Worm (Caenorhabditis elegans) whole organism, late embryonic: ENCODE measurements around the gene F19B2.5.

Experiments used
- K09A11.1 ChIP-seq: sonication (generic microtip); optimal IDR thresholded peaks from 2 replicates; lab custom pipeline; 2017; ENCODE audit warnings: antibody characterized with exemption, mild to moderate bottlenecking, missing genetic modification characterization, missing compliant biosample characterization; ENCODE audit not compliant: insufficient read depth
- ama-1 ChIP-seq: fragments of 150-350 bp; optimal IDR thresholded peaks from 2 replicates; lab custom pipeline; 2014
- ceh-14 ChIP-seq: sonication (generic microtip); optimal IDR thresholded peaks from 2 replicates; lab custom pipeline; 2016; ENCODE audit warnings: missing genotype, missing genetic modification characterization, missing compliant biosample characterization
- ceh-19 ChIP-seq: fragments of 200-800 bp; sonication (Bioruptor generic); optimal IDR thresholded peaks from 2 replicates; lab custom pipeline; 2018; ENCODE audit warnings: mild to moderate bottlenecking, missing genetic modification characterization, missing compliant biosample characterization
- ceh-2 ChIP-seq: sonication (generic microtip); optimal IDR thresholded peaks from 2 replicates; lab custom pipeline; 2016; ENCODE audit warnings: missing genotype, missing genetic modification characterization, missing compliant biosample characterization
- dmd-4 ChIP-seq: sonication (generic microtip); optimal IDR thresholded peaks from 2 replicates; lab custom pipeline; 2016; ENCODE audit warnings: borderline replicate concordance, missing genetic modification characterization, missing compliant biosample characterization
- dve-1 ChIP-seq: sonication (generic microtip); optimal IDR thresholded peaks from 2 replicates; lab custom pipeline; 2017; ENCODE audit warnings: antibody characterized with exemption, mild to moderate bottlenecking, missing genetic modification characterization, missing compliant biosample characterization
- fkh-10 ChIP-seq: fragments of 150-350 bp; optimal IDR thresholded peaks from 2 replicates; lab custom pipeline; 2014; ENCODE audit warnings: missing biosample characterization, missing genetic modification reagents, missing genetic modification characterization
- nhr-11 ChIP-seq: fragments of 150-350 bp; optimal IDR thresholded peaks from 2 replicates; lab custom pipeline; 2014; ENCODE audit warnings: missing biosample characterization, missing genetic modification characterization
- pha-4 ChIP-seq: fragments of 150-350 bp; optimal IDR thresholded peaks from 2 replicates; lab custom pipeline; 2018; ENCODE audit warnings: missing biosample characterization, missing genetic modification reagents, missing genetic modification characterization
- tbx-2 ChIP-seq: sonication (generic microtip); optimal IDR thresholded peaks from 2 replicates; lab custom pipeline; 2016; ENCODE audit warnings: missing genetic modification characterization, missing compliant biosample characterization
- unc-55 ChIP-seq: sonication (generic microtip); optimal IDR thresholded peaks from 2 replicates; lab custom pipeline; 2017; ENCODE audit warnings: missing biosample characterization, missing genetic modification reagents, missing genetic modification characterization

DNA sequence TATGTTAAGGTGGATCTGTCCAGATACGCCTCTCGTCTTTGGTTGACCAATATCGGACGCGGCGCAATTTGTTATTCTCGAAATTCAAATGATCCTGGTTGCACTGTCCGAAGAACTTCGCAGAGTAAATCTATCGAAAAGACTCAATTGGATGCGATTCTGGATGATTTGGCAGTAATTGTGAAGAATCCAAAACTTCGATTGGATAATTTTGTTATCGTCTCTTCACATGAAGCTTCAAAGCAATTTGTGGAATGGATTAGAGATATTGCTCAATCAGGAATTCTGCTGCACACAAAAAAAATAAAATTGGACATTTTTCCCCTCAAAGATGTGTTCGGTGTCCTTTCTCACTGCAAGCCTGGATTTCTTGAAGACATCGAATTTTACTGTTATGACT lies 35.7 kb upstream of the F19B2.5 start:
- TF ChIP-seq ceh-2 (tag; lab: Kevin White, UChicago) (no peak), nhr-11 (tag; lab: Kevin White, UChicago) (no peak), K09A11.1 (tag; lab: Kevin White, UChicago) (no peak), tbx-2 (no peak), pha-4 (tag; lab: Kevin White, UChicago) (no peak), fkh-10 (GFP tag; lab: Kevin White, UChicago) (no peak), ceh-19 (GFP tag; lab: Kevin White, UChicago) (no peak), dve-1 (tag; lab: Kevin White, UChicago) (no peak), dmd-4 (tag; lab: Kevin White, UChicago) (no peak), ceh-14 (tag; lab: Kevin White, UChicago) (no peak), ama-1 (lab: Kevin White, UChicago) (no peak), unc-55 (GFP tag; lab: Kevin White, UChicago) (no peak)
